Worm (Caenorhabditis elegans) whole organism, young adult: ENCODE measurements around the gene E02H4.7.
A peak's percentile ranks its signal among the peaks of the same experiment; 100 is the strongest.

Source experiments
- B0035.1 ChIP-seq: sonication (generic microtip); optimal IDR thresholded peaks from 2 replicates; lab custom pipeline; 2016; ENCODE audit warnings: missing genetic modification characterization, mild to moderate bottlenecking, missing compliant biosample characterization, missing genotype, missing genetic modification reagents
- F57C9.4 ChIP-seq: sonication (generic microtip); optimal IDR thresholded peaks from 2 replicates; lab custom pipeline; 2017; ENCODE audit warnings: mild to moderate bottlenecking, missing genetic modification characterization, missing compliant biosample characterization
- K11D2.4 ChIP-seq: fragments of 200-800 bp; sonication (Bioruptor generic); IDR thresholded peaks from 2 replicates; pipeline ENCODE4 v1.3.6; 2022; ENCODE audit warnings: missing genetic modification reagents, missing genetic modification characterization, missing compliant biosample characterization
- ama-1 ChIP-seq, 3 experiments: fragments of 150-350 bp in 1 of 3; sonication (generic microtip) in 2 of 3; optimal IDR thresholded peaks; 2 replicates each; lab custom pipeline; 2014 to 2018; ENCODE audit warnings: missing biosample characterization in 2 of 3, missing genetic modification characterization in 2 of 3, missing genetic modification reagents in 2 of 3
- bed-2 ChIP-seq: fragments of 200-800 bp; sonication (Bioruptor generic); IDR thresholded peaks from 2 replicates; pipeline ENCODE4 v1.3.6; 2022; ENCODE audit warnings: missing genetic modification reagents, missing genetic modification characterization, missing compliant biosample characterization
- hmg-1.2 ChIP-seq: fragments of 200-800 bp; sonication (Bioruptor generic); IDR thresholded peaks from 2 replicates; pipeline ENCODE4 v1.3.6; 2022; ENCODE audit warnings: missing genetic modification reagents, missing genetic modification characterization, missing compliant biosample characterization
- madf-8 ChIP-seq: fragments of 200-800 bp; sonication (Bioruptor generic); conservative IDR thresholded peaks from 2 replicates; pipeline ENCODE4 v1.3.6; 2022; ENCODE audit warnings: missing genetic modification reagents, missing genetic modification characterization, missing compliant biosample characterization
- nhr-179 ChIP-seq: sonication (generic microtip); optimal IDR thresholded peaks from 2 replicates; lab custom pipeline; 2016; ENCODE audit warnings: mild to moderate bottlenecking, missing genetic modification characterization, missing compliant biosample characterization

DNA sequence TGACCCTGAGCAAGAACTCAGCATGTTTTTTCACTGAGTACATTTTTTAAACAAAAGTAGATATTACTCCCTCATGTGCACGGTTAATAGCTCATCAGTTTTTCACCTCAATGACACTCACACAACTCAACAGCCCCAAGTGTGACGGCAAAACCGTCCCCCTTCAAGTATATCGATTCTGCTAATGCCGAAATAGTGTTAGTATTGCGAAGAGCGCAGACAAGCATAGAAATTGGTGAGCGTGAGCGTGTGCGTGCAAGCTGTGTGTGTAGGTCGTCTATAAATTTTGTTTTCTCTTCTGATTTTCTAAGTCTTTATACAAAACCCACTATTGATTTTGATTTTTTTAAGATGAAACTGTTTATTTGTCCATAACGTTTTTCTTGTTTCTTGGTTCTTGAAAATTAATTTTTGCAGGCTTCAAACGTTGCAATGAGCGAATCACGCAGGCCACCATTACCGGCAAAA, 17.7 kb upstream of the E02H4.7 start, which contains the start of gene K04C1.2:
- TF ChIP-seq K11D2.4 (no peak), madf-8 (GFP tag; lab: Robert Waterston, UW) (no peak), hmg-1.2 (GFP tag; lab: Robert Waterston, UW) (peak; percentile 80; the same call in 1 of the 2 replicates), nhr-179 (tag; lab: Kevin White, UChicago) (no peak), bed-2 (GFP tag; lab: Robert Waterston, UW) (no peak), B0035.1 (tag; lab: Kevin White, UChicago) (no peak), F57C9.4 (tag; lab: Kevin White, UChicago) (no peak), ama-1 (optimal IDR thresholded peaks at IDR 0.05; lab: Kevin White, UChicago) (no peak), ama-1 (GFP tag; optimal IDR thresholded peaks at IDR 0.05; lab: Kevin White, UChicago) (no peak)
